Worm (Caenorhabditis elegans): Measurements from ENCODE around the gene ocr-4.

DNA sequence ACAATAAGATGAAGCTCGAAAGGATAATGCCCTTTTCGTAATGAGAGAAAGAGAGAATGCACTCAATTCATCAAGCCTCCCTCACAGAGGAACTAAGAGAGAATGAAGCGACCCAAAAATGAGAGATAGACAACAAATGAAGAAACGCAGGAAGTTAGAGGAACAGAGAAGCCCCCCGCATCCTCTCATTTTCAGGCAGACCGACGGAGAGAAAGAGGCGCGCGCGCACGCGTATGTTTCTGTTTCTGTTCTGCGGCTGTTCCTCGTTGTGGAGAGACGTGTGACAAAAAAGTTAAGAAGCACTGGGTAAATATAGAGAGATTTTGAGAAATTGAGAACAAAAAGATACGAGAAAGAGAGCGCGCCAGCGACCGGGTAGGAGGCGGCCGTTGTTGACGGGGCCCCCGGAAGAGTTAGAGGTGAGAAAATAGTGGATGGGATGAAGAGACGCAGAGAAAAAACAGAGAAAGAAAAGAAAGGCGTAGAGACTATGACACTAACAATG, 12.6 kb downstream of the ocr-4 start:
- TF ChIP-seq nhr-28 (tag; optimal IDR thresholded peaks at IDR 0.05) (no peak), ces-1 (GFP tag; optimal IDR thresholded peaks at IDR 0.05) (no peak), dpl-1 (GFP tag; optimal IDR thresholded peaks at IDR 0.05) (peak in 2 of 3 experiments; percentile 50 to 60), nhr-12 (tag; optimal IDR thresholded peaks at IDR 0.05) (no peak), mdl-1 (tag; optimal IDR thresholded peaks at IDR 0.05) (peak in 1 of 2 experiments; percentile 91), sox-4 (tag; optimal IDR thresholded peaks at IDR 0.05) (peak; percentile 40), pqm-1 (tag; optimal IDR thresholded peaks at IDR 0.05) (no peak), F16B12.6 (tag; optimal IDR thresholded peaks at IDR 0.05) (no peak), nhr-11 (tag; optimal IDR thresholded peaks at IDR 0.05) (peak; percentile 71)
